Worm (Caenorhabditis elegans) whole organism, L2 larva: ENCODE data around the gene ida-1.

Experiments
- F13H6.1 ChIP-seq: sonication (generic microtip); optimal IDR thresholded peaks from 2 replicates; lab custom pipeline; 2016; ENCODE audit warnings: missing genetic modification characterization, missing compliant biosample characterization
- R02D3.7 ChIP-seq: fragments of 150-350 bp; optimal IDR thresholded peaks from 2 replicates; lab custom pipeline; 2014; ENCODE audit warnings: missing biosample characterization, missing genetic modification characterization
- Y55F3AM.14 ChIP-seq: fragments of 200-800 bp; sonication (Bioruptor generic); optimal IDR thresholded peaks from 2 replicates; lab custom pipeline; 2018; ENCODE audit warnings: mild to moderate bottlenecking, missing genetic modification characterization, missing compliant biosample characterization
- aly-2 ChIP-seq: fragments of 150-350 bp; optimal IDR thresholded peaks from 2 replicates; lab custom pipeline; 2014; ENCODE audit warnings: missing biosample characterization, missing genetic modification characterization
- ama-1 ChIP-seq: fragments of 150-350 bp; optimal IDR thresholded peaks from 2 replicates; lab custom pipeline; 2018; ENCODE audit warnings: inconsistent platforms
- ceh-82 ChIP-seq: fragments of 150-350 bp; optimal IDR thresholded peaks from 2 replicates; lab custom pipeline; 2014; ENCODE audit warnings: missing biosample characterization, missing genetic modification characterization
- crh-2 ChIP-seq: sonication (generic microtip); optimal IDR thresholded peaks from 2 replicates; lab custom pipeline; 2017; ENCODE audit warnings: missing biosample characterization, missing genetic modification characterization
- egl-27 ChIP-seq: sonication (generic microtip); optimal IDR thresholded peaks from 3 replicates; lab custom pipeline; 2017; ENCODE audit warnings: missing biosample characterization, missing genetic modification reagents, missing genetic modification characterization
- elt-1 ChIP-seq: fragments of 150-350 bp; optimal IDR thresholded peaks from 2 replicates; lab custom pipeline; 2014; ENCODE audit warnings: missing biosample characterization, missing genetic modification characterization
- elt-3 ChIP-seq: sonication (generic microtip); optimal IDR thresholded peaks from 2 replicates; lab custom pipeline; 2017; ENCODE audit warnings: missing biosample characterization, missing genetic modification characterization
- fos-1 ChIP-seq: fragments of 150-350 bp; optimal IDR thresholded peaks from 2 replicates; lab custom pipeline; 2014; ENCODE audit warnings: missing biosample characterization, missing genetic modification characterization
- gmeb-1 ChIP-seq: fragments of 150-350 bp; optimal IDR thresholded peaks from 2 replicates; lab custom pipeline; 2014; ENCODE audit warnings: missing biosample characterization, missing genetic modification characterization
- lin-11 ChIP-seq: fragments of 150-350 bp; sonication (generic microtip); optimal IDR thresholded peaks from 2 replicates; lab custom pipeline; 2014; ENCODE audit warnings: missing biosample characterization, missing genetic modification characterization, inconsistent platforms, mixed read lengths
- lsy-2 ChIP-seq, 2 experiments: fragments of 150-350 bp in 1 of 2; sonication (generic microtip) in 1 of 2; optimal IDR thresholded peaks; 2 replicates each; lab custom pipeline; 2014 to 2017; ENCODE audit warnings: missing biosample characterization in 2 of 2, missing genetic modification characterization in 2 of 2
- mbf-1 ChIP-seq: sonication (generic microtip); optimal IDR thresholded peaks from 2 replicates; lab custom pipeline; 2017; ENCODE audit warnings: missing biosample characterization, missing genetic modification characterization
- mdl-1 ChIP-seq, 2 experiments: fragments of 150-350 bp in 1 of 2; sonication (generic microtip) in 1 of 2; optimal IDR thresholded peaks; 2 replicates each; lab custom pipeline; 2017; ENCODE audit warnings: missing biosample characterization in 2 of 2, missing genetic modification characterization in 2 of 2
- nhr-10 ChIP-seq: sonication (generic microtip); optimal IDR thresholded peaks from 2 replicates; lab custom pipeline; 2017; ENCODE audit warnings: missing biosample characterization, missing genetic modification characterization
- nhr-11 ChIP-seq: fragments of 150-350 bp; optimal IDR thresholded peaks from 2 replicates; lab custom pipeline; 2014; ENCODE audit warnings: missing biosample characterization, missing genetic modification characterization
- nhr-12 ChIP-seq: fragments of 150-350 bp; optimal IDR thresholded peaks from 2 replicates; lab custom pipeline; 2014; ENCODE audit warnings: missing biosample characterization, missing genetic modification characterization
- nhr-129 ChIP-seq: fragments of 150-350 bp; optimal IDR thresholded peaks from 2 replicates; lab custom pipeline; 2014; ENCODE audit warnings: missing biosample characterization, missing genetic modification characterization
- nhr-21 ChIP-seq: fragments of 150-350 bp; optimal IDR thresholded peaks from 2 replicates; lab custom pipeline; 2014; ENCODE audit warnings: missing biosample characterization, missing genetic modification characterization
- nhr-23 ChIP-seq: fragments of 150-350 bp; optimal IDR thresholded peaks from 2 replicates; lab custom pipeline; 2014; ENCODE audit warnings: missing biosample characterization, missing genetic modification reagents, missing genetic modification characterization
- nhr-237 ChIP-seq: fragments of 150-350 bp; optimal IDR thresholded peaks from 2 replicates; lab custom pipeline; 2014; ENCODE audit warnings: missing biosample characterization, missing genetic modification characterization
- nhr-25 ChIP-seq: fragments of 150-350 bp; sonication (generic microtip); optimal IDR thresholded peaks from 3 replicates; lab custom pipeline; 2014; ENCODE audit warnings: missing biosample characterization, missing genetic modification characterization
- nhr-6 ChIP-seq: fragments of 150-350 bp; optimal IDR thresholded peaks from 2 replicates; lab custom pipeline; 2014; ENCODE audit warnings: missing biosample characterization, missing genetic modification characterization
- nhr-77 ChIP-seq: fragments of 150-350 bp; optimal IDR thresholded peaks from 2 replicates; lab custom pipeline; 2014; ENCODE audit warnings: missing biosample characterization, missing genetic modification characterization
- peb-1 ChIP-seq: fragments of 150-350 bp; optimal IDR thresholded peaks from 2 replicates; lab custom pipeline; 2014; ENCODE audit warnings: missing biosample characterization, missing genetic modification characterization
- sem-4 ChIP-seq: fragments of 150-350 bp; optimal IDR thresholded peaks from 2 replicates; lab custom pipeline; 2014; ENCODE audit warnings: missing biosample characterization, missing genetic modification reagents, missing genetic modification characterization
- sma-3 ChIP-seq: sonication (generic microtip); optimal IDR thresholded peaks from 2 replicates; lab custom pipeline; 2016; ENCODE audit warnings: missing genetic modification reagents, missing genetic modification characterization, missing compliant biosample characterization
- sma-9 ChIP-seq, 2 experiments: fragments of 150-350 bp in 1 of 2; sonication (generic microtip) in 1 of 2; optimal IDR thresholded peaks; 2 replicates each; lab custom pipeline; 2014 to 2016; ENCODE audit warnings: missing genetic modification characterization in 2 of 2, mild to moderate bottlenecking in 1 of 2, missing biosample characterization in 1 of 2, missing compliant biosample characterization in 1 of 2, missing genetic modification reagents in 1 of 2, moderate library complexity in 1 of 2
- unc-39 ChIP-seq: fragments of 150-350 bp; optimal IDR thresholded peaks from 2 replicates; lab custom pipeline; 2014; ENCODE audit warnings: missing biosample characterization, missing genetic modification characterization
- zag-1 ChIP-seq: fragments of 150-350 bp; optimal IDR thresholded peaks from 2 replicates; lab custom pipeline; 2014; ENCODE audit warnings: missing biosample characterization, missing genetic modification characterization
- ztf-1 ChIP-seq: fragments of 200-800 bp; sonication (Bioruptor generic); conservative IDR thresholded peaks from 2 replicates; pipeline ENCODE4 v1.3.6; 2022; ENCODE audit warnings: missing genetic modification characterization, missing compliant biosample characterization
- ztf-11 ChIP-seq: sonication (generic microtip); optimal IDR thresholded peaks from 2 replicates; lab custom pipeline; 2017; ENCODE audit warnings: missing biosample characterization, missing genetic modification characterization
- ztf-4 ChIP-seq: fragments of 150-350 bp; optimal IDR thresholded peaks from 2 replicates; lab custom pipeline; 2014; ENCODE audit warnings: missing biosample characterization, missing genetic modification characterization

The ida-1 gene

DNA sequence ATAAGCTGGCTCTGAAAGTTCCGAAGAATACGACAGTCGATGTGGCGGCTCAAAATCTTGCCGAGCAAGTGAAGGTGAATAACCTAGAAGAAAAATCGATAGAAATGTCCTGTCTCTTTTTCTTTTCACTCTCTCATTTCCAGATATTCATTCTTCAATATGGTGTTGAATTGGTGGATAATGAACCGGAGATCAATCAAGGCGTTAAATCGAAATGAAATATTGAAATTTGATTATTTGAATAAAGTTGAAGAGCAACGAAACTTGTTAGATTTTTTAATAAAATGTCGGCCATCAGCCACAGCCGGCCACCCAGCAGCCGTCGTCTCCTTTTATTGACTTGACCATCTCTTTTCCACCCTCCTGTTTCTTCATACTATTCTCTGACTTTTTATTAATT is 51.4 kb downstream of the ida-1 start, which contains the start of gene R12B2.2:
Gene R12B2.2, plus strand, starts transcription at position 301 of the 400 bp plus-strand sequence.
- TF ChIP-seq nhr-23 (tag; lab: Kevin White, UChicago) = no peak
- TF ChIP-seq ceh-82 (tag; lab: Kevin White, UChicago) = no peak
- no peak for TF ChIP-seq R02D3.7 (tag; lab: Kevin White, UChicago)
- TF ChIP-seq nhr-6 (tag; lab: Kevin White, UChicago) = no peak
- TF ChIP-seq ztf-11 (tag; lab: Kevin White, UChicago) = no peak
- TF ChIP-seq nhr-77 (tag; lab: Kevin White, UChicago) = no peak
- no peak for TF ChIP-seq ztf-1
- TF ChIP-seq elt-3 (tag; lab: Kevin White, UChicago) = no peak
- TF ChIP-seq unc-39 (tag; lab: Kevin White, UChicago) = no peak
- TF ChIP-seq nhr-21 (tag; lab: Kevin White, UChicago) = no peak
- no peak for TF ChIP-seq sma-9 (GFP tag; optimal IDR thresholded peaks at IDR 0.05; lab: Kevin White, UChicago)
- TF ChIP-seq sma-9 (tag; optimal IDR thresholded peaks at IDR 0.05; lab: Kevin White, UChicago) = no peak
- TF ChIP-seq nhr-12 = no peak
- no peak for TF ChIP-seq sma-3
- no peak for TF ChIP-seq zag-1
- TF ChIP-seq ztf-4 = no peak
- TF ChIP-seq crh-2 (tag; lab: Kevin White, UChicago) = no peak
- TF ChIP-seq lin-11 = no peak
- TF ChIP-seq sem-4 = no peak

DNA sequence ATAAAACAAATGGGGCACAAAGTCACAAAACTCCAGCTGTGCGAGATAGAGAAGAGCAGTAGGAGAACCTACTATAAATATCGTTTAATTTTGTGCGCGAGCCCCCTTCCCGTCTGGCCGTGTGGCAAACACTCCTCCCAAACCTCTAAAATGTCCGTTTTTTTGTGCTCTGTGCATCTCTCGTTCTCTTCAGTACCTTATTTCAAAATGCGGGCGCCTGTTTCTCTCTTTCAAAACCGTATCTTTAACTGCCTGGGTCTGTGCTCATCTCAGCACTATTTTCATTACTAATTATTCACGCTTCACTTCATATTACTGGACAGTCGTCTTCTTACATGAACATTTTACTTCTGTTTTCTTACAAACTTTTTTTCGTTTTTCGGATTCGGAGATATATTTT is 54.7 kb downstream of the ida-1 start:
- TF ChIP-seq fos-1 (peak; percentile 35), peb-1 (no peak)

DNA sequence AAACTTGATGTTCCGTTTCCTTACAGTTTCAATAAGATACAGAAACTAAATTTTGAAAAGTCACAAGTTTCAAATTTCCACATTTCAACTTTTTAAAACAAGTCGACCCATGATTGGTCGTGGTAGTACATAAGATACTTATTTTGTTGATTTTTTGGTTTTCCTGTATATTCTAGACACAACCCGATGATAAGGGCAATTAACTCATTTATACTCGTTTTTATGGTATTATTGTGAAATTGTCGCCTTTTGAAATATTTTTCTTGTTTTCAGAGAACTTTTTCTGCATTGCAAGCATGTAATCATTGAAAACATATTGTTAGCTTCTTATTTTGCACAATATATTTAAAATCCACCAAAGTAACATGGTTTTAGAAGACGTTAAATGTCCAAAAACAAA is 56.6 kb downstream of the ida-1 start:
- no peak for TF ChIP-seq sem-4
- TF ChIP-seq nhr-21 (tag; lab: Kevin White, UChicago) = no peak
- TF ChIP-seq F13H6.1 (tag; lab: Kevin White, UChicago) = no peak
- TF ChIP-seq lin-11 = no peak
- no peak for TF ChIP-seq mdl-1 (tag; optimal IDR thresholded peaks at IDR 0.05; lab: Kevin White, UChicago)
- TF ChIP-seq nhr-10 (tag; lab: Kevin White, UChicago) = no peak
- no peak for TF ChIP-seq ama-1 (lab: Kevin White, UChicago)
- TF ChIP-seq, all 48 proteins: peak for 0

ce11 chrIII:5812672-5813071 is 57.3 kb downstream of the ida-1 start:
- TF ChIP-seq nhr-25 (peak; percentile 33), fos-1 (peak; percentile 42), F13H6.1 (tag; lab: Kevin White, UChicago) (peak; percentile 9), sma-3 (peak; percentile 75), ztf-1 (no peak), nhr-21 (tag; lab: Kevin White, UChicago) (peak; percentile 33), mbf-1 (tag; lab: Kevin White, UChicago) (no peak), sma-9 (GFP tag; optimal IDR thresholded peaks at IDR 0.05; lab: Kevin White, UChicago) (peak; percentile 21), sma-9 (tag; optimal IDR thresholded peaks at IDR 0.05; lab: Kevin White, UChicago) (no peak), elt-3 (tag; lab: Kevin White, UChicago) (no peak)
- TF ChIP-seq, all 48 proteins: peak for 6

- TF ChIP-seq nhr-129 (tag; lab: Kevin White, UChicago) = no peak
- TF ChIP-seq nhr-237 (tag; lab: Kevin White, UChicago) = no peak
- no peak for TF ChIP-seq egl-27
- peak; percentile 2 for TF ChIP-seq sem-4
- TF ChIP-seq, all 48 proteins: peak for 1
These were observed 58.2 kb downstream of the ida-1 start for ce11 chrIII:5813501-5813900.

DNA sequence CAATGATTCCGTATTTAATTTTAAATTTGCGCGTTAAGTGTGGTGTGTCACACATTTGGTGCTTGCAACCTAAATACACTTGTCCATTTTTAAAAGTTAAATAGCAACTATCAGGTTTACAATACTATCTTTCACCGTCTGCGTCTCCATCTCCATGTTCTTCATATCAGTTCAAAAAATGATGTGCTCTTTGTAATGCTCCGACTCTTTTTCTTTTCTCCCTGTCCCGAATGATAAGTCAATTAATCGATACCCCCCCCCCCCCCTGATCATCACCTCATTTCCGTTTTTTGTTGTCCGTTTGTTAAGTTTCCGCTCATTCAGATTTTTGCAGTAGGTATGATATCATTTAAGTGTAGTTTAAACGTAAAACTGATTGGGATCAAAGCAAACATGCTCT is 58.8 kb downstream of the ida-1 start:
- TF ChIP-seq mbf-1 (tag; lab: Kevin White, UChicago) (no peak), nhr-23 (tag; lab: Kevin White, UChicago) (no peak), fos-1 (peak; percentile 25), Y55F3AM.14 (GFP tag; lab: Kevin White, UChicago) (no peak), ztf-11 (tag; lab: Kevin White, UChicago) (no peak), nhr-11 (no peak), elt-1 (tag; lab: Kevin White, UChicago) (no peak), aly-2 (tag; lab: Kevin White, UChicago) (no peak), ceh-82 (tag; lab: Kevin White, UChicago) (no peak), lsy-2 (tag; optimal IDR thresholded peaks at IDR 0.05; lab: Kevin White, UChicago) (no peak), gmeb-1 (tag; lab: Kevin White, UChicago) (no peak), nhr-21 (tag; lab: Kevin White, UChicago) (no peak), nhr-25 (no peak), sma-9 (GFP tag; optimal IDR thresholded peaks at IDR 0.05; lab: Kevin White, UChicago) (peak; percentile 64), sma-9 (tag; optimal IDR thresholded peaks at IDR 0.05; lab: Kevin White, UChicago) (no peak), ztf-4 (no peak), lin-11 (no peak)
